Fruit fly (Drosophila melanogaster) whole organism: ENCODE data around the gene CG18170.

ENCODE experiments used
- CG8478 ChIP-seq: fragments of >200 bp; optimal IDR thresholded peaks from 2 replicates; lab custom pipeline; 2018; ENCODE audit warnings: inconsistent platforms
- Dll ChIP-seq: fragments of >200 bp; optimal IDR thresholded peaks from 2 replicates; lab custom pipeline; 2017
- EcR ChIP-seq, 2 experiments: fragments of >200 bp; optimal IDR thresholded peaks; 2 replicates each; lab custom pipeline; 2017; ENCODE audit warnings: missing biosample characterization in 2 of 2, missing genetic modification characterization in 2 of 2, missing genetic modification reagents in 2 of 2
- pan ChIP-seq: fragments of >200 bp; optimal IDR thresholded peaks from 2 replicates; lab custom pipeline; 2017
- psq ChIP-seq: fragments of >200 bp; optimal IDR thresholded peaks from 2 replicates; lab custom pipeline; 2017
- usp ChIP-seq: fragments of >200 bp; optimal IDR thresholded peaks from 2 replicates; lab custom pipeline; 2017; ENCODE audit warnings: missing biosample characterization, missing genetic modification characterization, mixed read lengths

Gene CG18170

DNA sequence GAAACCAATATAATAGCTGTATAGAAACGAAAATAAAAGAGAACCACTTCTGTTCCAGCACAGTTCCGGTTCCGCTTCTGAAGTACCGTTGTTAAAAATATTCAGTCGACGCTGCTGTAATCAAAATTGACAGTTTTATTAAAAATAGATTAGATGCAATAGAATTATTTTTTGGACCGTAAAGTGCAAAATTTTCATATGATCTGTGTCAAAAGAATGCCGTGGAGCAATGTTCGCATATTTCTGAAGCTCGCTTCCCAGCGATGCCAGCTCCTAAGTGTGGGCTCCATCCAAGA is at the start of gene CG18170, which contains the start of gene CG33791:
TSS of gene CG18170 (plus strand) at position 122 of the 296 bp plus-strand sequence.
TSS of gene CG33791 (plus strand) at position 122 of the 296 bp plus-strand sequence.
- TF ChIP-seq EcR (GFP tag; optimal IDR thresholded peaks at IDR 0.05; lab: Kevin White, UChicago) (no peak), pan (lab: Kevin White, UChicago) (no peak), CG8478 (lab: Kevin White, UChicago) (no peak), usp (GFP tag; lab: Kevin White, UChicago) (no peak), psq (lab: Kevin White, UChicago) (no peak), Dll (lab: Kevin White, UChicago) (no peak)

DNA sequence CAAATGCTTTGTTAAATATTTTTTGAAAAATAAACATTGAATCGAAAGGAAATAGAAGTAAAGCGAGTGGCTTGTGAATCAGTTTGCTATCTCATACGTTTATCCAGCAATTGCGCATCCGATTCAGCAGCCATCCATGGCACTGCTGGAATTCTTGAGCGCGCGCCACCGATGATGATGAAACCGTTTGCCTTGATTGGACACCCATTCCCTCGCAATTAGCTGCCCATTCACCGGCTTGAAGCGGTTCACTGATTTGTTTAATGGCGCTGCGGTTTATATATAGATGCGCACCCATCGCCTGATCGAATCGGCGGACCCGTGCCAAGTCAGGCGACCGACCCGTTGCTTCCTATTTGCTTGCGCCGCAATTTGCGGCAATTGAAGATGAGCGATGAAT is 49.6 kb upstream of the CG18170 start, which contains the start of gene Pcyt2:
TSS of gene Pcyt2 (plus strand) at position 301 of the 400 bp plus-strand sequence.
- TF ChIP-seq EcR (GFP tag; optimal IDR thresholded peaks at IDR 0.05; lab: Kevin White, UChicago) (no peak), pan (lab: Kevin White, UChicago) (no peak), psq (lab: Kevin White, UChicago) (no peak), CG8478 (lab: Kevin White, UChicago) (no peak), usp (GFP tag; lab: Kevin White, UChicago) (no peak), Dll (lab: Kevin White, UChicago) (no peak)

DNA sequence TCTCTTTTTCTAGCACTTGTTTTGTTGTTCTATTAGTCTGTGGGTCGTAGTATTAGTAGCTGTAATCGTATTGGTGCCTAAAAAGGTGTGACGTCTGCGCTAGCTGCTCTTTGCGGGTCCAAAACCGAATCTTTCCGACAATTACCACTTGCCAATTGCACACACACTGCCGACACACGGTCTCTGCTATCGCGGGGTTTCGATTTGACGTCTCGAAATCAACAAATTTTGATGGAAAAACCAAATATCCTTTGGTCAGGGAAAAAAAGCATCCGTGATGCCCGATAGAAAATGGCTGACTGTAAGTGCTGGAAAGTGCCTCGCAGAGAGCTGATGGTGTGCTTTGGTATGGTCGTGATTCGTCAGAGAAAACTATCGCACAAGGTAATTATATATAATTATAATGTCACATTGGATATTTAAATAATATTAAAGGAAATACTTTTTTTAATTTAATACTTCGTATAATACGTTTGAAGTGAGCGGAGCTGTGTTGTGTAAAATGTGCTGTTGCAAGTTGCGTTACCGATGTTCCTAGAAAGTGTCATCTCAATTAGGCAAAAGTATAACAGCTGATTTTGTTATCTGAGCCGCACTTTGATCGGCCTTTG is 44.5 kb upstream of the CG18170 start, which contains the start of the genes Pex10 and CG12099:
TSS of gene Pex10 (plus strand) at position 51 of the 611 bp plus-strand sequence.
TSS of gene CG12099 (minus strand) at position 307 of the 611 bp plus-strand sequence.
- TF ChIP-seq usp (GFP tag; lab: Kevin White, UChicago) (no peak), Dll (lab: Kevin White, UChicago) (no peak)

DNA sequence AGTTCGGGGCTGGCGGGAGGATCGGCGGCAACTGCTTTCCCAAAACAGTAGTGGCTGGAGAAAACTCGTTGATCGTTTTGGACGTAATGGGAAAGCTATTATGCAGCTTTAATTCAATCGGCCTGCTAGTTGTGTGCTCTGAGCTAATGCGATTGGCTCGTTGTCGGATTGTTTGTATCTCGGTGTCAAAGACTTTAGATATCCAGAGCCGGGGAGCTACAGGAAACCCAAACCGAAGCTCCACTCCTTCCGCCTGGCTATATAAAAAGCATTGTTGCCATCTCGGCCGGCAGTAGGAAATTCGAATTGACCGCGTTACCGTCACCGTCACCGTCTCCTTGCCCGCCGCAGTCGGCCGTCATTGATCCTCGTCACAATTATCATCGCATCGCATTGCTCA is 37.7 kb upstream of the CG18170 start, which contains the start of gene CG12003:
TSS of gene CG12003 (plus strand) at position 301 of the 400 bp plus-strand sequence.
- TF ChIP-seq Dll (lab: Kevin White, UChicago) (no peak), pan (lab: Kevin White, UChicago) (no peak), usp (GFP tag; lab: Kevin White, UChicago) (no peak), psq (lab: Kevin White, UChicago) (no peak), EcR (GFP tag; optimal IDR thresholded peaks at IDR 0.05; lab: Kevin White, UChicago) (no peak), CG8478 (lab: Kevin White, UChicago) (no peak)

DNA sequence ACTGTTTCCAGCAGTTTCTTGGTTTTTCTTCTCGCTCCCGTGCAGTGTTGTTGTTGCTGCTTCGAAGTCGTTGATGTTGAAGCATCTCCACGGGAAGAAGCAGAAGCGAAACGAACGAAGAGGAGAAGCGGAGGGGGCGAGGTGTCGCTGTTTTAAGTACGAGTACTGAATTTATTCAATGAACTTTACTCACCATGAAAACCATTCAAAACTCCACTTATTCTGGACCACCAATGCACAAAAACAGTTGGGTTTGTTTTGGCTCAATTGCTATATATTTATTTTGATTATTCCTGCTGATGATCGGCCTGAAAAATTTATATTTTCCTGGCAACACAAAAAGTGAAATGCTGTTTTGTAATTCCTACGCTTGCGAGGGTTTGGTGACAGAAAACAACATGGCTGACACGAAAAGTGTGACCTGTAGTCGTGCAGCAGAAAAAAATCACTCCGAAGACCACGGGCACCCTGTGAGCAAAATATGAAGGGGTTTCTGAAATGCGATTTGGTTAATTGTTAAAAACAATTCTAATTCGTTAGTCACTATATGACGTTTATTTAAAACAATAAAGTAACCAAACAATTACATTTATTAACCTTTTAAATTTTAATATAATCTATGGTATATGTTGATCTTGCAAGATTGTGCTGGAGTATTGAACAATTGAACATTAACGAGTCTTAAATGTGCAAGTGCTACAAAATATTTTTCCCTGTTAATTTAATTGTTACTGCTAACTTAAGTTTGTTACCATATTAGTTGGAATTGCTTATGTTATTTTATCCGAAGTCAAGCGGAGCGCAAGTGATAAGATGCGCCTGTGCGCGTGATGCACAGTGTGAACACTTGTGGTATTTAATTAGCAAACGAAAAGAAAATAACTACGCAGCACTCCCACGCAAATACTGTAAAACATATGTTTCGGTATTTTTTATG is 34.3 kb upstream of the CG18170 start, which contains the start of gene CG7879:
TSS of gene CG7879 (minus strand) at position 384 of the 937 bp plus-strand sequence.
- TF ChIP-seq usp (GFP tag; lab: Kevin White, UChicago) (no peak), pan (lab: Kevin White, UChicago) (no peak), EcR (GFP tag; optimal IDR thresholded peaks at IDR 0.05; lab: Kevin White, UChicago) (no peak), Dll (lab: Kevin White, UChicago) (no peak), CG8478 (lab: Kevin White, UChicago) (no peak), psq (lab: Kevin White, UChicago) (no peak)

DNA sequence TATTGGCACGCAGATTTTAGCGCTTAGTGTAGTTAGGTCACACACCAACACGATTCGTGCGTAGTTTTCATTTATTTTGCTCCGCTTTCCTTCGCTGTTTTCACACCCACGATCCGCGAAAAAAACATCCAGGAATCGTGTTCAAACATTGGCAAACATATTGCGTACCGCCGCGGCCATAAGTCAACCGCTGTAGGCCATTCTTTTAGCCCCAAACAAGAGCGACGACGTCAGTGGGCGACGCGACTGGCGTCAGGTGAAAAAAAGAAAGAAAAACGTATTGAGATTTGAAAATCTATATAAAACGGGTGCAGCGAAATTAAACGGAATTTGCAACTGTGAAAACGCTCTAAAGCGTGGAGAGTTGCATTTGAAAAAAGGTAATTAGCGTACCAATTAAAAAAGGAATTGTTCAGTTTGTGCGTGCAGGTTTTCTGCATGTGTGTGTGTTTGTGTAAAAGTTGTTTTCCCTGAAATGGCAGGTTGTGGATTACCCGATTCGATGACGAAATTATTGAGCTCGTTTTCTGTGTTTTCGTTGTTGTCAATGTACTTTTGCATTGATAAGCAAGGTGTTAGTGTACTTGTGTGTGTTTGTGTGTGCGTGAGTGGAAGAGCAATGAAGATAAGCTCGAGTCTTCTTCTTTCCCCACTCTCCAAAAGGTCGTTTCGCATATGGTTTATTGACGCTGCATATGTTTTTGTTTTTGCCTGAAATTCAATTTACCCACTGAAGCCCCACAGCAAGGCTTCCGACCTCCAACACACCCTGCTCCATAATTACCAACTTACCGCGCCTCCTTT is 33.4 kb upstream of the CG18170 start, which contains the start of gene Tmep:
TSS of gene Tmep (plus strand) at position 20 of the 804 bp plus-strand sequence.
- no peak for TF ChIP-seq pan (lab: Kevin White, UChicago)
- TF ChIP-seq Dll (lab: Kevin White, UChicago): no peak
- TF ChIP-seq psq (lab: Kevin White, UChicago): no peak
- no peak for TF ChIP-seq CG8478 (lab: Kevin White, UChicago)
- no peak for TF ChIP-seq EcR (GFP tag; optimal IDR thresholded peaks at IDR 0.05; lab: Kevin White, UChicago)
- TF ChIP-seq usp (GFP tag; lab: Kevin White, UChicago): no peak

DNA sequence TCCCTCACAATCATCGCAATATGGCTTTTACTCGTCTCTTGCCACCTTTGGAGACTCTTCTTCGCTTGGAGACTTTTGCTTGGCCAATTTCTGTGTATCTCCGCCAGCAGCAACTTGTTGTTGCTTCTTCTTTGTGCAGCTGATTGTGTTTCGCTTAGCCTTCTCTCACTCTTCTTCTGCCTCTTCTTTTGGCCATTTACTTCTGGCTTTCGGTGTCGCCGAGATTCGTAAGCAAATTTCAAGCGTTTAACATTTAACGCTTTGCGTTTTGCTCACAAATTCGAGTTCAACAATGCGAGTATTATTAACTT is 32.8 kb upstream of the CG18170 start:
- no peak for TF ChIP-seq EcR (GFP tag; optimal IDR thresholded peaks at IDR 0.05; lab: Kevin White, UChicago)
- no peak for TF ChIP-seq pan (lab: Kevin White, UChicago)
- no peak for TF ChIP-seq Dll (lab: Kevin White, UChicago)
- TF ChIP-seq psq (lab: Kevin White, UChicago): no peak
- TF ChIP-seq CG8478 (lab: Kevin White, UChicago): no peak
- no peak for TF ChIP-seq usp (GFP tag; lab: Kevin White, UChicago)

DNA sequence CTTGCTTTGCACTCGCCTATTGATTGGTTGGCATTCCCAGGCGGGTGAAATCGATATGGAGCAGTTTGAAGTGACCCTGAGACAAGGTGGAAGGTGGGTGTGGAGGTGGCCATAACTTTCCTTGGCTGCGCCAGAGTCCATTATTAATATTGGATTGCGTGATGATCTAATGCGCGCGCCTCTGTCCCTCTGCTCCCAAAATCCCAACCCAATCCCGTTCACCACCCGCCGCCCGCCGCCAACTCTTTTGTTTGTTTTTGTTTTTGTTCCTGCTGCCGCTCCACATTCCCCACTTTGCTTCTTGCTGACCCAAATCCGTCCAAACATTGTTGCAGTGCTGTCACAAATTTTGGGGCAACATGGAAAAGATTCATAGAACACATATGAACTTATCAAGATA is 31.7 kb upstream of the CG18170 start:
- TF ChIP-seq pan (lab: Kevin White, UChicago) (no peak), EcR (GFP tag; optimal IDR thresholded peaks at IDR 0.05; lab: Kevin White, UChicago) (no peak), CG8478 (lab: Kevin White, UChicago) (no peak), Dll (lab: Kevin White, UChicago) (no peak), usp (GFP tag; lab: Kevin White, UChicago) (no peak), psq (lab: Kevin White, UChicago) (no peak)

DNA sequence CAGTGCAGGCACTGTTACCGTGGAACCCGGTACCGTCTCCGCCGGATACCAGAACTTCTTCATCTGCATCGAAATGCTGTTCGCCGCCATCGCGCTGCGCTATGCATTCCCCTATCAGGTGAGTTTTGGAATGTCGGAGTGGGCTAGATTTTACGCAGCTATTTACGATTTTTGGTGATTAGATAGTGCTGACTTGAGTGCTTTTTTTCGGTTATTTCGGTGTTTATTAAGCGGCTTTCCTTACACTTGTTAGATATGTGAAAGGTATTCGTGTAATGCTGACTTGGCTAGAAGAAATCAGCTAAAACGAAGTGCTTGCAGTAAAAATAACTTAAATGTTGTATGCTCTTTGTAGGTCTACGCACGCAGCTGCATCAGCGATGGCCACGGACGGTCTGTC is 29.6 kb upstream of the CG18170 start:
- TF ChIP-seq EcR (GFP tag; optimal IDR thresholded peaks at IDR 0.05; lab: Kevin White, UChicago) (no peak), usp (GFP tag; lab: Kevin White, UChicago) (no peak), psq (lab: Kevin White, UChicago) (no peak), pan (lab: Kevin White, UChicago) (no peak), CG8478 (lab: Kevin White, UChicago) (no peak), Dll (lab: Kevin White, UChicago) (no peak)

DNA sequence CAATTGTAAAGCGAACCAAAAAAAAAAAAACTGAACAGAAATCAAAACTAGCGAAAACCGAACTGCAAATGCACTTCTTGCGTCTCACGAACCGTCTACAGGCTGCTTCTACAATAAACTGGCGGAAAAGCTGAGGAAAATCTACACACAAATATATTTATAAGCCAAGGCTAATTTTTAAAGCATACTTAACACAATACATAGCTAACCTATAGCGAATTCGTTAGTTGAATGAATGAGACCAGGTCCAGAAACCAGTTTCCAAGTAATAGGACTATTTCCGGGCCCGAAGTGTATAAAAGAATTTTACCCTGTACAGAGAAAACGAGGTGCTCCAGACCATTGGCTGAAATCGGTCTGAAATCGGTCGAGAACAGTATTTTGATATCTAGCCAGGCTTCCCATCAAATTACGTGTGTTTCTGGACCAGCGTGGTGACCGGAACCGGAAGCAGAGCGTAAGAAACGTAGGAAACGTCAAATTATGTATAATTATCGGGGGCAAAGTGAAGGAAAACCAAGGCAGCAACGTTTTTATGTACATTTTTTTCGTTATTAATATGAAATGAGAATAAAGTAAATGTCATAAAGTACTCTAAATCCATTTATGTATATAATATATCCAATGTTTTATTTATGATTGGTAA is 26.9 kb upstream of the CG18170 start:
- TF ChIP-seq psq (lab: Kevin White, UChicago): no peak
- no peak for TF ChIP-seq CG8478 (lab: Kevin White, UChicago)
- no peak for TF ChIP-seq usp (GFP tag; lab: Kevin White, UChicago)
- TF ChIP-seq pan (lab: Kevin White, UChicago): no peak
- TF ChIP-seq EcR (GFP tag; optimal IDR thresholded peaks at IDR 0.05; lab: Kevin White, UChicago): no peak
- TF ChIP-seq Dll (lab: Kevin White, UChicago): no peak
